Fruit fly (Drosophila melanogaster) Kc167 (cell line): ENCODE measurements around the gene CdGAPr.

Source experiments
- Sin3A ChIP-seq: fragments of >200 bp; optimal IDR thresholded peaks from 2 replicates; lab custom pipeline; 2018; ENCODE audit warnings: missing external identifiers
- h ChIP-seq: fragments of >200 bp; optimal IDR thresholded peaks from 3 replicates; lab custom pipeline; 2018; ENCODE audit warnings: missing external identifiers
- psq ChIP-seq: fragments of >200 bp; optimal IDR thresholded peaks from 2 replicates; lab custom pipeline; 2017; ENCODE audit warnings: missing external identifiers

DNA sequence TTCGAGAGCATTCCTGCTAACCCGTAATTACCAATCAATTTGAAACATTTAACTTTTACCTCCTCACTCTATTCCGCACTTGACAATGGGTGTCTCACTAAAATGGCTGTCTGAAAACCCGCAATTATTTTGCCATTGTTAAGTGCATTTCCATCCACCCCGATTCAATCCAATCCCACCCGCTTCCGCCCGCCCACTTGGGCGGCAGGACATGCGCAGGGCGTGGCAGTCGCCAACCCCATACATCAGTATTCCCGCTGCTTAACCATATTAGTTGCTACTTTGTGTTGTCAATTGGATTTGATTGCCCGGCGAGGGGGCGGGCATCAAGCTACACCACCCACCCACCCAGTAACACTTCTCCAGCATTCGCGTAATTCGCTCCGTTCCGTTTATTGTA lies 26.3 kb downstream of the CdGAPr start:
- no peak for TF ChIP-seq h (lab: Kevin White, UChicago)
- TF ChIP-seq psq (lab: Kevin White, UChicago) = no peak
- TF ChIP-seq Sin3A = no peak
